Fruit fly (Drosophila melanogaster) whole organism, wandering third instar larva: ENCODE measurements around the gene CG11927.

Experiments used
- Abd-B ChIP-seq: fragments of >200 bp; optimal IDR thresholded peaks from 2 replicates; lab custom pipeline; 2017; ENCODE audit warnings: missing biosample characterization, missing genetic modification characterization
- CG32264 ChIP-seq: fragments of 200-800 bp; sonication (Bioruptor generic); optimal IDR thresholded peaks from 2 replicates; lab custom pipeline; 2016; ENCODE audit warnings: missing biosample characterization, missing genetic modification characterization
- CG9705 ChIP-seq: fragments of 200-800 bp; sonication (Bioruptor generic); optimal IDR thresholded peaks from 2 replicates; lab custom pipeline; 2018; ENCODE audit warnings: missing biosample characterization, mild to moderate bottlenecking, missing genetic modification characterization
- CrebA ChIP-seq: fragments of 200-800 bp; sonication (Bioruptor generic); optimal IDR thresholded peaks from 2 replicates; lab custom pipeline; 2016; ENCODE audit warnings: missing biosample characterization, mild to moderate bottlenecking, missing genetic modification characterization, borderline replicate concordance
- Dfd ChIP-seq: fragments of >200 bp; optimal IDR thresholded peaks from 2 replicates; lab custom pipeline; 2017; ENCODE audit warnings: missing biosample characterization, missing genetic modification characterization
- Dif ChIP-seq: fragments of 200-275, 200-300 bp; sonication (Bioruptor generic); optimal IDR thresholded peaks from 2 replicates; lab custom pipeline; 2018; ENCODE audit warnings: missing biosample characterization, missing genetic modification characterization; ENCODE audit not compliant: partially characterized antibody
- GATAd ChIP-seq: sonication (Bioruptor generic); optimal IDR thresholded peaks from 2 replicates; lab custom pipeline; 2016; ENCODE audit warnings: missing biosample characterization, missing genetic modification characterization
- HLH106 ChIP-seq: fragments of 200-800 bp; optimal IDR thresholded peaks from 3 replicates; lab custom pipeline; 2019; ENCODE audit warnings: missing biosample characterization, mild to moderate bottlenecking, missing genetic modification characterization, moderate library complexity
- Hnf4 ChIP-seq: fragments of 200-800 bp; sonication (Bioruptor generic); optimal IDR thresholded peaks from 2 replicates; lab custom pipeline; 2016; ENCODE audit warnings: missing biosample characterization, mild to moderate bottlenecking, missing genetic modification characterization
- Hr78 ChIP-seq: fragments of >200 bp; optimal IDR thresholded peaks from 2 replicates; lab custom pipeline; 2017; ENCODE audit warnings: missing biosample characterization, missing genetic modification characterization
- Hr83 ChIP-seq: fragments of 200-300 bp; sonication (Bioruptor generic); optimal IDR thresholded peaks from 2 replicates; lab custom pipeline; 2016; ENCODE audit warnings: missing biosample characterization, mild to moderate bottlenecking, missing genetic modification characterization, moderate library complexity; ENCODE audit not compliant: poor library complexity, severe bottlenecking
- Jra ChIP-seq: sonication (Bioruptor generic); optimal IDR thresholded peaks from 2 replicates; lab custom pipeline; 2016; ENCODE audit warnings: missing biosample characterization, missing genetic modification characterization
- Mio ChIP-seq: sonication (Bioruptor generic); optimal IDR thresholded peaks from 2 replicates; lab custom pipeline; 2016; ENCODE audit warnings: missing biosample characterization, missing genetic modification characterization
- Myc ChIP-seq: fragments of >200 bp; optimal IDR thresholded peaks from 2 replicates; lab custom pipeline; 2017
- N ChIP-seq: fragments of >200 bp; optimal IDR thresholded peaks from 2 replicates; lab custom pipeline; 2018; ENCODE audit warnings: missing biosample characterization, missing external identifiers, missing genetic modification characterization
- OdsH ChIP-seq: fragments of 200-800 bp; sonication (Bioruptor generic); optimal IDR thresholded peaks from 2 replicates; lab custom pipeline; 2016; ENCODE audit warnings: missing biosample characterization, mild to moderate bottlenecking, missing genetic modification characterization
- Rel ChIP-seq, 2 experiments: fragments of 200-800 bp; sonication (Bioruptor generic) in 1 of 2; optimal IDR thresholded peaks; 2 replicates in 1 of 2; 3 replicates in 1 of 2; lab custom pipeline; 2016 to 2019; ENCODE audit warnings: mild to moderate bottlenecking in 2 of 2, missing biosample characterization in 2 of 2, missing genetic modification characterization in 2 of 2, moderate library complexity in 1 of 2
- Sp1 ChIP-seq: fragments of 200-800 bp; sonication (Bioruptor generic); optimal IDR thresholded peaks from 3 replicates; lab custom pipeline; 2019; ENCODE audit warnings: missing biosample characterization, mild to moderate bottlenecking, missing genetic modification characterization, moderate library complexity
- Vsx2 ChIP-seq: fragments of 200-300, 225-300 bp; sonication (Bioruptor generic); optimal IDR thresholded peaks from 2 replicates; lab custom pipeline; 2018; ENCODE audit warnings: missing biosample characterization, missing genetic modification characterization; ENCODE audit not compliant: partially characterized antibody
- br ChIP-seq: fragments of 200-800 bp; sonication (Bioruptor generic); optimal IDR thresholded peaks from 2 replicates; lab custom pipeline; 2016; ENCODE audit warnings: missing biosample characterization, missing genetic modification characterization
- brk ChIP-seq: fragments of 200-800 bp; sonication (Bioruptor generic); optimal IDR thresholded peaks from 2 replicates; lab custom pipeline; 2016; ENCODE audit warnings: missing biosample characterization, mild to moderate bottlenecking, missing genetic modification characterization
- dmrt93B ChIP-seq: fragments of 200-800 bp; sonication (Bioruptor generic); optimal IDR thresholded peaks from 2 replicates; lab custom pipeline; 2018; ENCODE audit warnings: missing biosample characterization, mild to moderate bottlenecking, missing genetic modification characterization
- dsf ChIP-seq: sonication (Bioruptor generic); optimal IDR thresholded peaks from 2 replicates; lab custom pipeline; 2016; ENCODE audit warnings: missing biosample characterization, missing genetic modification characterization, borderline replicate concordance
- ey ChIP-seq: fragments of 200-800 bp; sonication (Bioruptor generic); optimal IDR thresholded peaks from 2 replicates; lab custom pipeline; 2016; ENCODE audit warnings: missing biosample characterization, missing genetic modification characterization
- foxo ChIP-seq, 2 experiments: fragments of 200-800 bp; sonication (Bioruptor generic); optimal IDR thresholded peaks; 2 replicates in 1 of 2; 3 replicates in 1 of 2; lab custom pipeline; 2016 to 2017; ENCODE audit warnings: missing biosample characterization in 2 of 2, missing genetic modification characterization in 2 of 2
- fru ChIP-seq: fragments of 200-800 bp; sonication (Bioruptor generic); optimal IDR thresholded peaks from 3 replicates; lab custom pipeline; 2016; ENCODE audit warnings: missing biosample characterization, mild to moderate bottlenecking, missing genetic modification characterization
- h ChIP-seq: fragments of 200-800 bp; sonication (Bioruptor generic); optimal IDR thresholded peaks from 3 replicates; lab custom pipeline; 2016; ENCODE audit warnings: missing biosample characterization, mild to moderate bottlenecking, missing genetic modification characterization
- jim ChIP-seq: fragments of 175-275, 200-325 bp; sonication (Bioruptor generic); optimal IDR thresholded peaks from 2 replicates; lab custom pipeline; 2016; ENCODE audit warnings: missing biosample characterization, mild to moderate bottlenecking, missing genetic modification characterization
- lola ChIP-seq: fragments of >200 bp; optimal IDR thresholded peaks from 2 replicates; lab custom pipeline; 2017; ENCODE audit warnings: missing biosample characterization, missing genetic modification characterization
- psq ChIP-seq: fragments of 200-800 bp; sonication (Bioruptor generic); optimal IDR thresholded peaks from 3 replicates; lab custom pipeline; 2017; ENCODE audit warnings: missing biosample characterization, mild to moderate bottlenecking, missing genetic modification characterization, moderate library complexity
- rgr ChIP-seq: fragments of 200-800 bp; sonication (Bioruptor generic); optimal IDR thresholded peaks from 3 replicates; lab custom pipeline; 2016; ENCODE audit warnings: missing biosample characterization, mild to moderate bottlenecking, missing genetic modification characterization
- sage ChIP-seq: fragments of 200-800 bp; sonication (Bioruptor generic); optimal IDR thresholded peaks from 2 replicates; lab custom pipeline; 2016; ENCODE audit warnings: missing biosample characterization, mild to moderate bottlenecking, missing genetic modification characterization
- sv ChIP-seq: fragments of 200-800 bp; sonication (Bioruptor generic); optimal IDR thresholded peaks from 3 replicates; lab custom pipeline; 2016; ENCODE audit warnings: missing biosample characterization, missing genetic modification characterization
- tai ChIP-seq: sonication (Bioruptor generic); optimal IDR thresholded peaks from 2 replicates; lab custom pipeline; 2016; ENCODE audit warnings: missing biosample characterization, missing genetic modification characterization
- usp ChIP-seq: fragments of >200 bp; optimal IDR thresholded peaks from 2 replicates; lab custom pipeline; 2017; ENCODE audit warnings: missing biosample characterization, missing genetic modification characterization
- woc ChIP-seq: sonication (Bioruptor generic); optimal IDR thresholded peaks from 2 replicates; lab custom pipeline; 2016; ENCODE audit warnings: missing biosample characterization, mild to moderate bottlenecking, missing genetic modification characterization

Gene CG11927

dm6 chr2L:4837772-4838397, 9.7 kb upstream of the CG11927 start, which contains the start of the genes tank and CG12194 (continued):
- TF ChIP-seq Rel (GFP tag; optimal IDR thresholded peaks at IDR 0.05; lab: Kevin White, UChicago), result peak; percentile 95
- TF ChIP-seq Rel (tag; optimal IDR thresholded peaks at IDR 0.05; lab: Kevin White, UChicago), result peak; percentile 50
- peak; percentile 86 for TF ChIP-seq Jra

dm6 chr2L:4838494-4839320, 8.9 kb upstream of the CG11927 start:
- TF ChIP-seq br (GFP tag; lab: Kevin White, UChicago) (no peak), lola (GFP tag; lab: Kevin White, UChicago) (no peak), HLH106 (tag; lab: Kevin White, UChicago) (no peak), woc (GFP tag; lab: Kevin White, UChicago) (no peak), usp (GFP tag; lab: Kevin White, UChicago) (no peak), tai (no peak), Rel (GFP tag; optimal IDR thresholded peaks at IDR 0.05; lab: Kevin White, UChicago) (no peak), Rel (tag; optimal IDR thresholded peaks at IDR 0.05; lab: Kevin White, UChicago) (peak; percentile 36), N (GFP tag; lab: Kevin White, UChicago) (no peak)

- TF ChIP-seq Rel (GFP tag; optimal IDR thresholded peaks at IDR 0.05; lab: Kevin White, UChicago) (no peak), Rel (tag; optimal IDR thresholded peaks at IDR 0.05; lab: Kevin White, UChicago) (no peak), Dif (GFP tag; lab: Kevin White, UChicago) (no peak), N (GFP tag; lab: Kevin White, UChicago) (no peak), Mio (GFP tag; lab: Kevin White, UChicago) (no peak), GATAd (no peak), foxo (GFP tag; optimal IDR thresholded peaks at IDR 0.05; lab: Kevin White, UChicago) (no peak), dmrt93B (GFP tag; lab: Kevin White, UChicago) (no peak), ey (GFP tag; lab: Kevin White, UChicago) (no peak), OdsH (no peak), usp (GFP tag; lab: Kevin White, UChicago) (no peak), CrebA (GFP tag; lab: Kevin White, UChicago) (no peak), lola (GFP tag; lab: Kevin White, UChicago) (no peak), jim (no peak), CG9705 (GFP tag; lab: Kevin White, UChicago) (no peak), HLH106 (tag; lab: Kevin White, UChicago) (no peak), Hnf4 (GFP tag; lab: Kevin White, UChicago) (no peak), Hr78 (GFP tag; lab: Kevin White, UChicago) (no peak), woc (GFP tag; lab: Kevin White, UChicago) (no peak), brk (GFP tag; lab: Kevin White, UChicago) (no peak), Dfd (GFP tag; lab: Kevin White, UChicago) (no peak)
Observed at dm6 chr2L:4846629-4847125, 889 bp upstream of the CG11927 start.

DNA sequence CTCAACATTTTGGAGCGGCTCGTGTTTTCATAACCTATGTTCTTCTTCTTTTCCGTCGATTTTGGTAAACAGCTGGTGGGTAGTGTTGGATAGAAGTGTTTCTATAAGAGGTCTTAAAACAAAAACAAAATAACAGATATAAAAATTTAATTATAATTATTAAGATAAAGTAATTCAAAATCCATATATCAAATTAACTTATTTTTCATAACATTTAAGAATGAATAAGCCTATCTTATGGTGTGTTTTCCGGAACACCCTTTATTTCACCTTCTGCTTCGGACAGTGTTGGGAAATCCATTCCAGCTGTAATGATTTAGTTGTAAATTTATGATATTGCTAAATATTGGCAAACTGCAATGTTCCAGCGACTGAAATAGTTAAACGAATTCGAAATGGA, 2.8 kb downstream of the CG11927 start, which contains the start of the genes mRpS2 and Mon1:
mRpS2 (minus strand) TSS at position 64 of the 400 bp plus-strand sequence.
Mon1 (plus strand) TSS at position 286 of the 400 bp plus-strand sequence.
- TF ChIP-seq woc (GFP tag; lab: Kevin White, UChicago) (peak; percentile 62), lola (GFP tag; lab: Kevin White, UChicago) (no peak), N (GFP tag; lab: Kevin White, UChicago) (no peak), CG9705 (GFP tag; lab: Kevin White, UChicago) (peak; percentile 86), jim (peak; percentile 43), usp (GFP tag; lab: Kevin White, UChicago) (no peak), Jra (peak; percentile 82), Abd-B (GFP tag; lab: Kevin White, UChicago) (no peak), rgr (GFP tag; lab: Kevin White, UChicago) (peak; percentile 96), Mio (GFP tag; lab: Kevin White, UChicago) (no peak), ey (GFP tag; lab: Kevin White, UChicago) (peak; percentile 83), br (GFP tag; lab: Kevin White, UChicago) (peak; percentile 83), fru (GFP tag; lab: Kevin White, UChicago) (peak; percentile 88), sage (GFP tag; lab: Kevin White, UChicago) (peak; percentile 81), Hnf4 (GFP tag; lab: Kevin White, UChicago) (peak; percentile 93), HLH106 (tag; lab: Kevin White, UChicago) (peak; percentile 97), CG32264 (peak; percentile 66), Sp1 (GFP tag; lab: Kevin White, UChicago) (peak; percentile 93), dmrt93B (GFP tag; lab: Kevin White, UChicago) (peak; percentile 86), Hr83 (GFP tag; lab: Kevin White, UChicago) (peak; percentile 89), psq (GFP tag; lab: Kevin White, UChicago) (peak; percentile 91), GATAd (peak; percentile 86), h (GFP tag; lab: Kevin White, UChicago) (peak; percentile 90), OdsH (peak; percentile 94), dsf (GFP tag; lab: Kevin White, UChicago) (peak; percentile 74), Rel (GFP tag; optimal IDR thresholded peaks at IDR 0.05; lab: Kevin White, UChicago) (peak; percentile 4), Rel (tag; optimal IDR thresholded peaks at IDR 0.05; lab: Kevin White, UChicago) (peak; percentile 69), Hr78 (GFP tag; lab: Kevin White, UChicago) (no peak), sv (GFP tag; lab: Kevin White, UChicago) (peak; percentile 93), Vsx2 (GFP tag; lab: Kevin White, UChicago) (no peak), foxo (GFP tag; optimal IDR thresholded peaks at IDR 0.05; lab: Kevin White, UChicago) (peak in 1 of 2 experiments; percentile 96), Myc (lab: Kevin White, UChicago) (peak; percentile 34)
